Worm (Caenorhabditis elegans) whole organism, L1 larva: ENCODE measurements around the gene dhgd-1.

ENCODE experiments used
- F16B12.6 ChIP-seq: fragments of 150-350 bp; optimal IDR thresholded peaks from 2 replicates; lab custom pipeline; 2014; ENCODE audit warnings: missing biosample characterization, missing genetic modification characterization
- Y116A8C.19 ChIP-seq: sonication (generic microtip); optimal IDR thresholded peaks from 2 replicates; lab custom pipeline; 2016; ENCODE audit warnings: missing compliant biosample characterization, missing genetic modification characterization, borderline replicate concordance
- alr-1 ChIP-seq: fragments of 200-800 bp; sonication (Bioruptor generic); optimal IDR thresholded peaks from 2 replicates; lab custom pipeline; 2018; ENCODE audit warnings: borderline replicate concordance, mild to moderate bottlenecking, missing genetic modification characterization, missing compliant biosample characterization
- aly-2 ChIP-seq: fragments of 150-350 bp; optimal IDR thresholded peaks from 2 replicates; lab custom pipeline; 2014; ENCODE audit warnings: missing biosample characterization, missing genetic modification characterization
- ceh-8 ChIP-seq: fragments of 200-800 bp; sonication (Bioruptor generic); optimal IDR thresholded peaks from 2 replicates; lab custom pipeline; 2018; ENCODE audit warnings: mild to moderate bottlenecking, missing genetic modification characterization, moderate library complexity, missing compliant biosample characterization
- ceh-82 ChIP-seq, 3 experiments: fragments of 150-350 bp in 1 of 3; sonication (generic microtip) in 2 of 3; optimal IDR thresholded peaks; 2 replicates each; lab custom pipeline; 2014 to 2017; ENCODE audit warnings: missing biosample characterization in 3 of 3, missing genetic modification characterization in 3 of 3
- ceh-90 ChIP-seq: sonication (generic microtip); optimal IDR thresholded peaks from 2 replicates; lab custom pipeline; 2016; ENCODE audit warnings: missing genetic modification characterization, missing compliant biosample characterization
- dpl-1 ChIP-seq, 3 experiments: fragments of 150-350 bp in 2 of 3; sonication (generic microtip) in 1 of 3; optimal IDR thresholded peaks; 2 replicates each; lab custom pipeline; 2014 to 2017; ENCODE audit warnings: missing biosample characterization in 3 of 3, missing genetic modification characterization in 3 of 3, missing genetic modification reagents in 3 of 3
- efl-1 ChIP-seq, 4 experiments: fragments of 150-350 bp; optimal IDR thresholded peaks in 3 of 4; peaks in 1 of 4; 1 replicate in 1 of 4; 2 replicates in 3 of 4; lab custom pipeline; 2014; ENCODE audit warnings: missing biosample characterization in 2 of 4, missing genetic modification characterization in 2 of 4, missing genetic modification reagents in 2 of 4
- efl-3 ChIP-seq: fragments of 200-800 bp; sonication (Bioruptor generic); optimal IDR thresholded peaks from 2 replicates; lab custom pipeline; 2018; ENCODE audit warnings: mild to moderate bottlenecking, missing genetic modification characterization, missing compliant biosample characterization
- egl-13 ChIP-seq: sonication (generic microtip); optimal IDR thresholded peaks from 2 replicates; lab custom pipeline; 2016; ENCODE audit warnings: missing genotype, missing genetic modification reagents, missing genetic modification characterization, missing compliant biosample characterization
- elt-2 ChIP-seq: sonication (generic microtip); optimal IDR thresholded peaks from 2 replicates; lab custom pipeline; 2016; ENCODE audit warnings: missing genetic modification characterization, mild to moderate bottlenecking, inconsistent platforms, missing compliant biosample characterization, missing genetic modification reagents
- fkh-8 ChIP-seq: sonication (generic microtip); optimal IDR thresholded peaks from 2 replicates; lab custom pipeline; 2016; ENCODE audit warnings: mild to moderate bottlenecking, missing genetic modification characterization, missing compliant biosample characterization
- fos-1 ChIP-seq: fragments of 150-350 bp; optimal IDR thresholded peaks from 2 replicates; lab custom pipeline; 2014; ENCODE audit warnings: missing biosample characterization, missing genetic modification characterization
- hlh-17 ChIP-seq: fragments of 200-800 bp; sonication (Bioruptor generic); optimal IDR thresholded peaks from 2 replicates; lab custom pipeline; 2018; ENCODE audit warnings: missing genetic modification characterization, mild to moderate bottlenecking, missing compliant biosample characterization, moderate library complexity, borderline replicate concordance
- hpl-2 ChIP-seq: fragments of 150-350 bp; optimal IDR thresholded peaks from 2 replicates; lab custom pipeline; 2014; ENCODE audit warnings: missing biosample characterization, missing genetic modification reagents, missing genetic modification characterization
- isw-1 ChIP-seq: fragments of 200-800 bp; sonication (Bioruptor generic); IDR thresholded peaks from 2 replicates; pipeline ENCODE4 v1.3.6; 2022; ENCODE audit warnings: missing genetic modification characterization, missing compliant biosample characterization
- lin-14 ChIP-seq: fragments of 200-800 bp; sonication (Bioruptor generic); optimal IDR thresholded peaks from 2 replicates; lab custom pipeline; 2018; ENCODE audit warnings: mild to moderate bottlenecking, missing genetic modification characterization, moderate library complexity, missing compliant biosample characterization
- lin-15B ChIP-seq: fragments of 150-350 bp; sonication (generic microtip); optimal IDR thresholded peaks from 3 replicates; lab custom pipeline; 2014; ENCODE audit warnings: missing biosample characterization, missing genetic modification characterization
- lin-35 ChIP-seq, 2 experiments: fragments of 150-350 bp; optimal IDR thresholded peaks; 2 replicates each; lab custom pipeline; 2014; ENCODE audit warnings: missing biosample characterization in 2 of 2, missing genetic modification characterization in 2 of 2, missing genetic modification reagents in 2 of 2
- lin-39 ChIP-seq: fragments of 150-350 bp; optimal IDR thresholded peaks from 2 replicates; lab custom pipeline; 2014; ENCODE audit warnings: missing biosample characterization, missing genetic modification reagents, missing genetic modification characterization
- lsy-2 ChIP-seq, 2 experiments: fragments of 150-350 bp; optimal IDR thresholded peaks; 2 replicates each; lab custom pipeline; 2014; ENCODE audit warnings: missing biosample characterization in 2 of 2, missing genetic modification characterization in 2 of 2
- mep-1 ChIP-seq: fragments of 150-350 bp; optimal IDR thresholded peaks from 2 replicates; lab custom pipeline; 2014; ENCODE audit warnings: missing biosample characterization, missing genetic modification characterization
- nhr-12 ChIP-seq: sonication (generic microtip); optimal IDR thresholded peaks from 2 replicates; lab custom pipeline; 2017; ENCODE audit warnings: missing biosample characterization, missing genetic modification characterization
- nhr-19 ChIP-seq: fragments of 200-800 bp; sonication (Bioruptor generic); conservative IDR thresholded peaks from 2 replicates; pipeline ENCODE4 v1.3.6; 2022; ENCODE audit warnings: missing genetic modification characterization, missing compliant biosample characterization
- nhr-47 ChIP-seq: sonication (generic microtip); optimal IDR thresholded peaks from 2 replicates; lab custom pipeline; 2016; ENCODE audit warnings: mild to moderate bottlenecking, missing genetic modification characterization, moderate library complexity, missing compliant biosample characterization
- nhr-71 ChIP-seq: sonication (generic microtip); optimal IDR thresholded peaks from 2 replicates; lab custom pipeline; 2016; ENCODE audit warnings: mild to moderate bottlenecking, missing genetic modification characterization, moderate library complexity, missing compliant biosample characterization
- nhr-77 ChIP-seq: fragments of 150-350 bp; optimal IDR thresholded peaks from 2 replicates; lab custom pipeline; 2014; ENCODE audit warnings: missing biosample characterization, missing genetic modification characterization
- nhr-84 ChIP-seq: sonication (generic microtip); optimal IDR thresholded peaks from 2 replicates; lab custom pipeline; 2017; ENCODE audit warnings: missing biosample characterization, missing genetic modification characterization
- nhr-85 ChIP-seq: sonication (generic microtip); peaks from one replicate; lab custom pipeline; 2016; ENCODE audit warnings: missing genetic modification characterization, inconsistent platforms, missing compliant biosample characterization
- nhr-90 ChIP-seq: sonication (generic microtip); optimal IDR thresholded peaks from 2 replicates; lab custom pipeline; 2016; ENCODE audit warnings: mild to moderate bottlenecking, missing genetic modification characterization, missing compliant biosample characterization; ENCODE audit not compliant: poor library complexity
- pax-3 ChIP-seq: fragments of 200-800 bp; sonication (Bioruptor generic); optimal IDR thresholded peaks from 2 replicates; lab custom pipeline; 2018; ENCODE audit warnings: mild to moderate bottlenecking, missing genetic modification characterization, moderate library complexity, missing compliant biosample characterization
- rnt-1 ChIP-seq: sonication (generic microtip); optimal IDR thresholded peaks from 2 replicates; lab custom pipeline; 2016; ENCODE audit warnings: mild to moderate bottlenecking, missing genetic modification characterization, moderate library complexity, missing compliant biosample characterization
- snpc-4 ChIP-seq: fragments of 150-350 bp; optimal IDR thresholded peaks from 2 replicates; lab custom pipeline; 2014; ENCODE audit warnings: missing biosample characterization, missing genetic modification characterization
- snu-23 ChIP-seq: sonication (generic microtip); optimal IDR thresholded peaks from 2 replicates; lab custom pipeline; 2016; ENCODE audit warnings: missing genetic modification characterization, missing compliant biosample characterization
- sptf-1 ChIP-seq: fragments of 150-350 bp; optimal IDR thresholded peaks from 2 replicates; lab custom pipeline; 2014; ENCODE audit warnings: missing biosample characterization, missing genetic modification characterization
- sup-37 ChIP-seq: fragments of 200-800 bp; sonication (Bioruptor generic); optimal IDR thresholded peaks from 2 replicates; lab custom pipeline; 2018; ENCODE audit warnings: mild to moderate bottlenecking, missing genetic modification characterization, missing compliant biosample characterization
- tbx-2 ChIP-seq: sonication (generic microtip); optimal IDR thresholded peaks from 2 replicates; lab custom pipeline; 2016; ENCODE audit warnings: missing genetic modification characterization, missing compliant biosample characterization
- tlp-1 ChIP-seq: fragments of 150-350 bp; optimal IDR thresholded peaks from 2 replicates; lab custom pipeline; 2014; ENCODE audit warnings: missing biosample characterization, missing genetic modification characterization
- unc-86 ChIP-seq: sonication (generic microtip); optimal IDR thresholded peaks from 2 replicates; lab custom pipeline; 2016; ENCODE audit warnings: missing genetic modification characterization, missing compliant biosample characterization
- unc-98 ChIP-seq: fragments of 200-800 bp; sonication (Bioruptor generic); IDR thresholded peaks from 2 replicates; pipeline ENCODE4 v1.3.6; 2022; ENCODE audit warnings: missing genetic modification characterization, missing compliant biosample characterization
- zag-1 ChIP-seq: fragments of 150-350 bp; optimal IDR thresholded peaks from 2 replicates; lab custom pipeline; 2014; ENCODE audit warnings: missing biosample characterization, missing genetic modification characterization
- ztf-11 ChIP-seq, 2 experiments: sonication (generic microtip); optimal IDR thresholded peaks; 2 replicates each; lab custom pipeline; 2016 to 2017; ENCODE audit warnings: missing genetic modification characterization in 2 of 2, missing biosample characterization in 1 of 2, missing compliant biosample characterization in 1 of 2

Gene dhgd-1

DNA sequence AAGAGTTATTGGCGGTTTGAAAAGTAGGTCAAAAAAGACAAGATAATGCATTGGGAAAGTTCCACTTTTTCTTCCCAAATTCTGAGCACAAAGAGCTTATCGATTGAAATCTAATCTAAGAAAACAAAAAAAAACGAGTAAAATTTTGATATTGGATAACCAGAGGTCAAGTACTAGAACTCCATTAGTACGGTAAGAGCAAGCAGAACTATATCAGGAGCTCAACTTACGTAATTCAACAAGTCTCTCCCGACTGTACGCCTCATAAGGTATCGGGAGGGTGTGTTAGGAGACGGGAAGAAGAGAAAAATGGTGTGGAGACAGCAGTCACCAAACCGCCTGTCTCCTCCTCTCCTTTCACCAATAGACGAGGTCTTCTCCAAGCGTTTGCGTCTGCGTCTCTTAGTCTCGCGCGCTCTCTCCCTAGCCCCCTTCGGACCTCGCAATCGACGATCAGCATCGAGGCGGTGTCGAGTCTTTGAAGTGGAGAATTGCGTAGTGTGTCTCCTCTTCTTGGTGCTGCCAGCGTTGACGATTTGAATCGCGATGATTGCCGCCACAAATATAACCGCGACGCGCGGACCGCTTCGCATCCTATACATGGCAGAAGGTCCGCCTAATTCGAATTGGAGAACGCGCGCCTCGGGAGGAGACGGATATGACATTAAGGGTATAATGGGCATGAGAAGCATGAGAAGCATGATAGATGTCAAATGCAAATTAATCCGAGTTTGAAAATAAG is 15.3 kb upstream of the dhgd-1 start, which contains the start of gene F54D5.5:
TSS of gene F54D5.5 (minus strand) at position 51 of the 742 bp plus-strand sequence.
- TF ChIP-seq zag-1 (tag; lab: Kevin White, UChicago) = no peak
- peak; percentile 3 for TF ChIP-seq tbx-2
- peak; percentile 25 to 62 for TF ChIP-seq efl-1 (optimal IDR thresholded peaks at IDR 0.05; lab: Kevin White, UChicago)
- peak; percentile 61 to 95 for TF ChIP-seq efl-1 (GFP tag; optimal IDR thresholded peaks at IDR 0.05 in 1 of 2; lab: Kevin White, UChicago)
- TF ChIP-seq rnt-1 = peak; percentile 5
- peak; percentile 8 for TF ChIP-seq egl-13 (tag; lab: Kevin White, UChicago)
- peak in 1 of 2 experiments; percentile 40 for TF ChIP-seq ztf-11 (tag; optimal IDR thresholded peaks at IDR 0.05; lab: Kevin White, UChicago)
- no peak for TF ChIP-seq snpc-4
- TF ChIP-seq unc-86 = peak; percentile 7
- TF ChIP-seq lsy-2 (tag; optimal IDR thresholded peaks at IDR 0.05; lab: Kevin White, UChicago) = peak in 1 of 2 experiments; percentile 45
- TF ChIP-seq nhr-85 (tag; lab: Kevin White, UChicago) = peak; percentile 25
- TF ChIP-seq Y116A8C.19 (tag; lab: Kevin White, UChicago) = no peak
- TF ChIP-seq dpl-1 (GFP tag; optimal IDR thresholded peaks at IDR 0.05; lab: Kevin White, UChicago) = peak in 2 of 3 experiments; percentile 22 to 75
- TF ChIP-seq lin-35 (GFP tag; optimal IDR thresholded peaks at IDR 0.05; lab: Kevin White, UChicago) = peak; percentile 45 to 47
- no peak; the same call in 1 of the 2 replicates for TF ChIP-seq isw-1 (GFP tag; lab: Robert Waterston, UW)
- no peak for TF ChIP-seq sptf-1
- peak; percentile 46 for TF ChIP-seq lin-14
- no peak for TF ChIP-seq ceh-90 (tag; lab: Kevin White, UChicago)
- TF ChIP-seq mep-1 = peak; percentile 44
- TF ChIP-seq efl-3 (GFP tag; lab: Kevin White, UChicago) = no peak
- peak; percentile 1 for TF ChIP-seq F16B12.6
- no peak for TF ChIP-seq fos-1 (tag; lab: Kevin White, UChicago)
- peak; percentile 9 for TF ChIP-seq snu-23 (GFP tag; lab: Kevin White, UChicago)
- TF ChIP-seq ceh-82 (tag; optimal IDR thresholded peaks at IDR 0.05; lab: Kevin White, UChicago) = peak in 2 of 3 experiments; percentile 12 to 28
- TF ChIP-seq, all 84 proteins: peak for 15

DNA sequence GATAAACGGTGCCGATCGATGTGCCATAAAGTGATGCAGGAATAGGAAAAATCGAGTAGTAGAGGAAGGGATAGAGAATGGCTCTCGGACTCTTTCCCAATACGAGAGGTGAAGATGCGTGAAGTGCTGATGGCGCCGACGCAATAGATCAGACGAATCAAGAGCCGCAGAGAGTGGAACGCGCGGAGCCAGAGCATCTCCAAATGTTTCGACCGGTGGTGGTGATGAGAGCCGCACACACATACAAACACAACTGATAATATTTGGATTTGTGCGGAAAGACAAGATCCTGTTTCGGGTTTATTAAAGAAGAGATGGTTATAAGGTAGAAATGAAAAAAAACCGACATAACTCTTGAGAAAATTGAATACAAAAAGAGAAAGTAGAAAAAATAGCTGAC is 12.2 kb upstream of the dhgd-1 start, which contains the start of gene F54D5.15:
TSS of gene F54D5.15 (minus strand) at position 101 of the 400 bp plus-strand sequence.
- TF ChIP-seq sup-37 (GFP tag; lab: Kevin White, UChicago) (no peak), dpl-1 (GFP tag; optimal IDR thresholded peaks at IDR 0.05; lab: Kevin White, UChicago) (no peak), nhr-84 (no peak), lin-14 (no peak), nhr-85 (tag; lab: Kevin White, UChicago) (no peak), tbx-2 (no peak), unc-98 (no peak), hlh-17 (no peak), nhr-47 (tag; lab: Kevin White, UChicago) (no peak), nhr-77 (tag; lab: Kevin White, UChicago) (no peak), lin-35 (GFP tag; optimal IDR thresholded peaks at IDR 0.05; lab: Kevin White, UChicago) (no peak), fkh-8 (tag; lab: Kevin White, UChicago) (no peak)

DNA sequence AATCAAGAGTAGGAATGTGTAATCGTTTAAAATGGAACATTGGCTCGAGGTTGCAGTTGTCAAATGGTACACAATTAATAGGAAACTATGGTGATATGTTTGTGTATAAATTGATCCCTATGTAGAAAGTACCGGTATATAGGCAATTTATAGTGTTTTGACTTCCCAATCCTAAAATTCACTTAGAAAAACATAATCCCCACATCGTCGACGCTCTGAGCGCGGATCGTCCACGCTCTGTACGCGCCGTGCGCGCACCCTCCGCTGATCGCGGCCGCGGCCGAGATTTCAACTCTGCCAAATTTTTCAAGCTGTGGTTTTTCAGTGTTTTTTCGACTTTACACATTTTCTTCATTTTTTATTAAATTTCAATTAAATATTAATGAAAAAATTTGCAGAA is 4.5 kb upstream of the dhgd-1 start, which contains the start of gene F54D5.17:
TSS of gene F54D5.17 (plus strand) at position 301 of the 400 bp plus-strand sequence.
- TF ChIP-seq Y116A8C.19 (tag; lab: Kevin White, UChicago) (no peak), elt-2 (tag; lab: Kevin White, UChicago) (no peak), pax-3 (tag; lab: Kevin White, UChicago) (no peak), nhr-90 (no peak), ceh-90 (tag; lab: Kevin White, UChicago) (no peak), lin-15B (no peak), mep-1 (no peak)

DNA sequence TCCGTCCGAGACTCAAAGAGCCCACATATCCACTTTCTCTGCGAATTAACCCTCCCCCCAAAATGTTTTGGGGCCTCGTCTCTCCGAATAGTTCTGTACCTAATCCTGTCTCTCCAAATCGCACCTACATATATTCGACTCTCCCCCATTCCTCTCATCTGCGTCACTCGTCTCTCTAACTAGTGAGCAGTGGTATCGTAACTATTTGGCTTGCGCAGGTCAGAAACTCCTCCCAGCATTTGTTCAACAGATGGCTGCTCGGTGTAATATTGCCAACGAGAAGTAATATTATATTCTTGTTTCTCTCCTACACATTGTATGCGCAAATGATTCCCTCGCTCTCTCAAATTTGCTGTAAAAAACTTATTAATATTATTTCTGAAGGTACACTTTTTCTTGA is 3.8 kb upstream of the dhgd-1 start, which contains the start of gene F54D5.24:
TSS of gene F54D5.24 (plus strand) at position 316 of the 400 bp plus-strand sequence.
- TF ChIP-seq nhr-47 (tag; lab: Kevin White, UChicago) (no peak), mep-1 (no peak), nhr-12 (no peak), hpl-2 (no peak), isw-1 (GFP tag; lab: Robert Waterston, UW) (no peak), ceh-8 (GFP tag; lab: Kevin White, UChicago) (no peak), zag-1 (tag; lab: Kevin White, UChicago) (no peak), efl-1 (optimal IDR thresholded peaks at IDR 0.05; lab: Kevin White, UChicago) (no peak), efl-1 (GFP tag; optimal IDR thresholded peaks at IDR 0.05 in 1 of 2; lab: Kevin White, UChicago) (no peak), tlp-1 (tag; lab: Kevin White, UChicago) (no peak), rnt-1 (no peak), aly-2 (tag; lab: Kevin White, UChicago) (no peak), hlh-17 (no peak), lin-39 (tag; lab: Kevin White, UChicago) (no peak), ceh-82 (tag; optimal IDR thresholded peaks at IDR 0.05; lab: Kevin White, UChicago) (no peak), alr-1 (tag; lab: Kevin White, UChicago) (no peak), nhr-19 (GFP tag; lab: Robert Waterston, UW) (no peak), nhr-71 (tag; lab: Kevin White, UChicago) (no peak)
